Worm (Caenorhabditis elegans) whole organism, L4 larva: Measurements from ENCODE around the gene fbxb-115.

Experiments used
- F37D6.2 ChIP-seq: sonication (generic microtip); optimal IDR thresholded peaks from 2 replicates; lab custom pipeline; 2016; ENCODE audit warnings: mild to moderate bottlenecking, missing genetic modification characterization, missing compliant biosample characterization
- T20F7.1 ChIP-seq: fragments of 200-800 bp; sonication (Bioruptor generic); optimal IDR thresholded peaks from 2 replicates; lab custom pipeline; 2018; ENCODE audit warnings: mild to moderate bottlenecking, missing genetic modification characterization, missing compliant biosample characterization
- Y48G9A.11 ChIP-seq: fragments of 200-800 bp; sonication (Bioruptor generic); IDR thresholded peaks from 2 replicates; pipeline ENCODE4 v1.3.6; 2022; ENCODE audit warnings: missing genetic modification reagents, missing genetic modification characterization, missing compliant biosample characterization
- Y75B8A.6 ChIP-seq: fragments of 200-800 bp; sonication (Bioruptor generic); IDR thresholded peaks from 2 replicates; pipeline ENCODE4 v1.3.6; 2022; ENCODE audit warnings: missing genetic modification reagents, missing genetic modification characterization, missing compliant biosample characterization
- aha-1 ChIP-seq: fragments of 150-350 bp; peaks from one replicate; lab custom pipeline; 2014; ENCODE audit warnings: missing biosample characterization, missing genetic modification characterization
- ceh-20 ChIP-seq: fragments of 200-800 bp; sonication (Bioruptor generic); IDR thresholded peaks from 2 replicates; pipeline ENCODE4 v1.3.6; 2022; ENCODE audit warnings: missing genetic modification reagents, missing genetic modification characterization, missing compliant biosample characterization
- ceh-28 ChIP-seq: fragments of 150-350 bp; optimal IDR thresholded peaks from 2 replicates; lab custom pipeline; 2014; ENCODE audit warnings: missing biosample characterization, missing genetic modification reagents, missing genetic modification characterization
- ceh-82 ChIP-seq: sonication (generic microtip); optimal IDR thresholded peaks from 2 replicates; lab custom pipeline; 2017; ENCODE audit warnings: missing biosample characterization, missing genetic modification characterization
- ces-1 ChIP-seq: fragments of 150-350 bp; sonication (generic microtip); optimal IDR thresholded peaks from 4 replicates; lab custom pipeline; 2014; ENCODE audit warnings: missing biosample characterization, missing genetic modification reagents, missing genetic modification characterization
- daf-12 ChIP-seq: fragments of 150-350 bp; optimal IDR thresholded peaks from 2 replicates; lab custom pipeline; 2014; ENCODE audit warnings: missing biosample characterization, missing genetic modification reagents, missing genetic modification characterization
- daf-16 ChIP-seq, 3 experiments: sonication (generic microtip); optimal IDR thresholded peaks; 2 replicates each; lab custom pipeline; 2016 to 2017; ENCODE audit warnings: missing genetic modification characterization in 3 of 3, missing genetic modification reagents in 3 of 3, mild to moderate bottlenecking in 2 of 3, missing compliant biosample characterization in 2 of 3, missing biosample characterization in 1 of 3, moderate library complexity in 1 of 3
- dmd-6 ChIP-seq: fragments of 200-800 bp; sonication (Bioruptor generic); IDR thresholded peaks from 2 replicates; pipeline ENCODE4 v1.3.6; 2022; ENCODE audit warnings: missing genetic modification reagents, missing genetic modification characterization, missing compliant biosample characterization
- dmd-8 ChIP-seq: fragments of 200-800 bp; sonication (Bioruptor generic); IDR thresholded peaks from 2 replicates; pipeline ENCODE4 v1.3.6; 2022; ENCODE audit warnings: missing genetic modification characterization, missing compliant biosample characterization
- dmd-9 ChIP-seq: fragments of 200-800 bp; sonication (Bioruptor generic); IDR thresholded peaks from 2 replicates; pipeline ENCODE4 v1.3.6; 2022; ENCODE audit warnings: missing genetic modification reagents, missing genetic modification characterization, missing compliant biosample characterization
- dpl-1 ChIP-seq: fragments of 150-350 bp; optimal IDR thresholded peaks from 2 replicates; lab custom pipeline; 2014; ENCODE audit warnings: missing biosample characterization, missing genetic modification reagents, missing genetic modification characterization
- duxl-1 ChIP-seq: sonication (generic microtip); optimal IDR thresholded peaks from 2 replicates; lab custom pipeline; 2016; ENCODE audit warnings: mild to moderate bottlenecking, missing genetic modification characterization, moderate library complexity, missing compliant biosample characterization; ENCODE audit not compliant: poor library complexity
- dve-1 ChIP-seq: sonication (generic microtip); optimal IDR thresholded peaks from 2 replicates; lab custom pipeline; 2017; ENCODE audit warnings: antibody characterized with exemption, mild to moderate bottlenecking, missing genetic modification characterization, missing compliant biosample characterization; ENCODE audit not compliant: insufficient read depth
- jun-1 ChIP-seq: fragments of 150-350 bp; optimal IDR thresholded peaks from 2 replicates; lab custom pipeline; 2014; ENCODE audit warnings: missing biosample characterization, missing genetic modification reagents, missing genetic modification characterization
- lin-13 ChIP-seq: fragments of 150-350 bp; optimal IDR thresholded peaks from 2 replicates; lab custom pipeline; 2014; ENCODE audit warnings: missing biosample characterization, missing genetic modification reagents, missing genetic modification characterization
- lin-15B ChIP-seq: fragments of 150-350 bp; sonication (generic microtip); optimal IDR thresholded peaks from 3 replicates; lab custom pipeline; 2014; ENCODE audit warnings: missing biosample characterization, missing genetic modification characterization
- lsy-2 ChIP-seq, 2 experiments: fragments of 150-350 bp in 1 of 2; sonication (generic microtip) in 1 of 2; optimal IDR thresholded peaks; 2 replicates each; lab custom pipeline; 2014 to 2017; ENCODE audit warnings: missing biosample characterization in 2 of 2, missing genetic modification characterization in 2 of 2
- madf-9 ChIP-seq: fragments of 200-800 bp; sonication (Bioruptor generic); conservative IDR thresholded peaks from 2 replicates; pipeline ENCODE4 v1.3.6; 2022; ENCODE audit warnings: missing genetic modification reagents, missing genetic modification characterization, missing compliant biosample characterization
- mdl-1 ChIP-seq, 2 experiments: fragments of 150-350 bp in 1 of 2; sonication (generic microtip) in 1 of 2; optimal IDR thresholded peaks; 2 replicates each; lab custom pipeline; 2014 to 2017; ENCODE audit warnings: missing biosample characterization in 2 of 2, missing genetic modification characterization in 2 of 2
- mdt-29 ChIP-seq: fragments of 200-800 bp; sonication (Bioruptor generic); IDR thresholded peaks from 2 replicates; pipeline ENCODE4 v1.3.6; 2022; ENCODE audit warnings: missing genetic modification reagents, missing genetic modification characterization, missing compliant biosample characterization
- mes-2 ChIP-seq: sonication (generic microtip); optimal IDR thresholded peaks from 2 replicates; lab custom pipeline; 2016; ENCODE audit warnings: missing genotype, mild to moderate bottlenecking, missing genetic modification characterization, missing compliant biosample characterization; ENCODE audit not compliant: poor library complexity, severe bottlenecking
- mxl-3 ChIP-seq: fragments of 200-800 bp; sonication (Bioruptor generic); optimal IDR thresholded peaks from 2 replicates; lab custom pipeline; 2018; ENCODE audit warnings: mild to moderate bottlenecking, missing genetic modification characterization, missing compliant biosample characterization
- nhr-102 ChIP-seq: sonication (generic microtip); optimal IDR thresholded peaks from 2 replicates; lab custom pipeline; 2016; ENCODE audit warnings: mild to moderate bottlenecking, missing genetic modification characterization, moderate library complexity, missing compliant biosample characterization
- nhr-11 ChIP-seq: fragments of 150-350 bp; optimal IDR thresholded peaks from 2 replicates; lab custom pipeline; 2014; ENCODE audit warnings: missing biosample characterization, missing genetic modification characterization
- nhr-25 ChIP-seq: sonication (generic microtip); optimal IDR thresholded peaks from 2 replicates; lab custom pipeline; 2017; ENCODE audit warnings: missing genetic modification characterization, mild to moderate bottlenecking, missing compliant biosample characterization, antibody characterized with exemption, moderate library complexity, borderline replicate concordance; ENCODE audit not compliant: insufficient read depth
- nhr-28 ChIP-seq: fragments of 150-350 bp; optimal IDR thresholded peaks from 2 replicates; lab custom pipeline; 2014; ENCODE audit warnings: missing biosample characterization, missing genetic modification characterization
- nhr-42 ChIP-seq: fragments of 200-800 bp; sonication (Bioruptor generic); IDR thresholded peaks from 2 replicates; pipeline ENCODE4 v1.3.6; 2022; ENCODE audit warnings: missing genetic modification characterization, missing compliant biosample characterization
- nhr-48 ChIP-seq: sonication (generic microtip); optimal IDR thresholded peaks from 2 replicates; lab custom pipeline; 2016; ENCODE audit warnings: mild to moderate bottlenecking, missing genetic modification characterization, missing compliant biosample characterization
- nhr-76 ChIP-seq: fragments of 150-350 bp; optimal IDR thresholded peaks from 2 replicates; lab custom pipeline; 2014; ENCODE audit warnings: missing biosample characterization, missing genetic modification characterization
- nhr-77 ChIP-seq: fragments of 150-350 bp; optimal IDR thresholded peaks from 2 replicates; lab custom pipeline; 2014; ENCODE audit warnings: missing biosample characterization, missing genetic modification characterization
- pqm-1 ChIP-seq: sonication (generic microtip); optimal IDR thresholded peaks from 2 replicates; lab custom pipeline; 2017; ENCODE audit warnings: missing biosample characterization, missing genetic modification characterization
- saeg-2 ChIP-seq: fragments of 200-800 bp; sonication (Bioruptor generic); IDR thresholded peaks from 2 replicates; pipeline ENCODE4 v1.3.6; 2022; ENCODE audit warnings: missing genetic modification reagents, missing genetic modification characterization, missing compliant biosample characterization
- set-16 ChIP-seq: fragments of 200-800 bp; sonication (Bioruptor generic); IDR thresholded peaks from 2 replicates; pipeline ENCODE4 v1.3.6; 2022; ENCODE audit warnings: missing genetic modification reagents, missing genetic modification characterization, missing compliant biosample characterization
- skn-1 ChIP-seq: fragments of 150-350 bp; optimal IDR thresholded peaks from 2 replicates; lab custom pipeline; 2014; ENCODE audit warnings: missing biosample characterization, missing genetic modification characterization
- snpc-1.2 ChIP-seq: fragments of 200-800 bp; sonication (Bioruptor generic); IDR thresholded peaks from 2 replicates; pipeline ENCODE4 v1.3.6; 2022; ENCODE audit warnings: missing genetic modification reagents, missing genetic modification characterization, missing compliant biosample characterization
- snpc-4 ChIP-seq: fragments of 150-350 bp; optimal IDR thresholded peaks from 2 replicates; lab custom pipeline; 2014; ENCODE audit warnings: missing biosample characterization, missing genetic modification characterization
- unc-130 ChIP-seq: sonication (generic microtip); optimal IDR thresholded peaks from 2 replicates; lab custom pipeline; 2016; ENCODE audit warnings: missing genetic modification reagents, missing genetic modification characterization, missing compliant biosample characterization
- unc-39 ChIP-seq: sonication (generic microtip); optimal IDR thresholded peaks from 2 replicates; lab custom pipeline; 2017; ENCODE audit warnings: missing biosample characterization, missing genetic modification characterization
- unc-62 ChIP-seq, 3 experiments: fragments of 150-350 bp in 1 of 3; sonication (generic microtip); optimal IDR thresholded peaks in 2 of 3; peaks in 1 of 3; 1 replicate in 1 of 3; 2 replicates in 2 of 3; lab custom pipeline; 2014 to 2017; ENCODE audit warnings: missing biosample characterization in 3 of 3, missing genetic modification characterization in 3 of 3, missing genetic modification reagents in 3 of 3, missing genotype in 1 of 3
- zag-1 ChIP-seq: fragments of 150-350 bp; optimal IDR thresholded peaks from 2 replicates; lab custom pipeline; 2014; ENCODE audit warnings: missing biosample characterization, missing genetic modification characterization
- zfp-2 ChIP-seq: sonication (generic microtip); optimal IDR thresholded peaks from 2 replicates; lab custom pipeline; 2016; ENCODE audit warnings: mild to moderate bottlenecking, missing genetic modification characterization, missing compliant biosample characterization
- zip-11 ChIP-seq: fragments of 200-800 bp; sonication (Bioruptor generic); IDR thresholded peaks from 2 replicates; pipeline ENCODE4 v1.3.6; 2022; ENCODE audit warnings: missing genetic modification characterization, missing compliant biosample characterization

The fbxb-115 gene

DNA sequence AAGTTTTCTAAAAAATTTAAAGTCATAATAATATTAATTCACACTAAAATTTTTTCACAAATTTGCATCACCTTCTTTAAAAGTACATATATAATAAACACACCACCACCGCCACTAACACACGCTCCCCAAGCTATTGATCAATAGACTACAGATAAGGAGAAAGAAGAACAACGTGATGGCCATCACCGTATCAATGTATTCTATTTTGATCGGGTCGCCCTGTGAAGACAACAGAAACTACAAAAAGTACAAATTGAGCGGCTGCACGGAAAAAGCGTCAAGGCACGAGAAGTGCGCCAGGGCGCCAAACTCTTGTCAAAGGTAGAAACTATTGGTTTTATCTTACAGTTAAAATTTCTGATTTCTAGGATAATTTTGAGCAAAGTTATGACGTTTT, 27.7 kb downstream of the fbxb-115 start (continued):
- peak; percentile 90 for TF ChIP-seq aha-1 (tag; lab: Kevin White, UChicago)
- peak; percentile 27 for TF ChIP-seq T20F7.1 (GFP tag; lab: Kevin White, UChicago)
- TF ChIP-seq Y75B8A.6 (GFP tag; lab: Robert Waterston, UW): no peak
- TF ChIP-seq mxl-3 (GFP tag; lab: Kevin White, UChicago): peak; percentile 83
- no peak for TF ChIP-seq madf-9 (GFP tag; lab: Robert Waterston, UW)
- TF ChIP-seq nhr-77 (tag; lab: Kevin White, UChicago): peak; percentile 86
- TF ChIP-seq pqm-1 (tag; lab: Kevin White, UChicago): peak; percentile 53
- TF ChIP-seq lin-15B (tag; lab: Kevin White, UChicago): no peak
- TF ChIP-seq skn-1 (tag; lab: Kevin White, UChicago): no peak
- TF ChIP-seq dve-1 (tag; lab: Kevin White, UChicago): peak; percentile 78
- no peak for TF ChIP-seq lsy-2 (tag; optimal IDR thresholded peaks at IDR 0.05; lab: Kevin White, UChicago)
- TF ChIP-seq zfp-2: no peak
- TF ChIP-seq zag-1 (tag; lab: Kevin White, UChicago): no peak
- TF ChIP-seq ceh-28 (tag; lab: Kevin White, UChicago): no peak
- no peak for TF ChIP-seq unc-62 (GFP tag; optimal IDR thresholded peaks at IDR 0.05 in 1 of 2; lab: Kevin White, UChicago)
- TF ChIP-seq unc-62 (tag; optimal IDR thresholded peaks at IDR 0.05; lab: Kevin White, UChicago): no peak
- TF ChIP-seq unc-39 (tag; lab: Kevin White, UChicago): no peak
- no peak for TF ChIP-seq saeg-2 (GFP tag; lab: Robert Waterston, UW)

ce11 chrV:19211795-19212194, 28.2 kb downstream of the fbxb-115 start, which contains the start of gene nhr-79:
Gene nhr-79 (minus strand): TSS chrV:19211895.
- TF ChIP-seq unc-39 (tag; lab: Kevin White, UChicago): no peak
- no peak for TF ChIP-seq mes-2
- TF ChIP-seq duxl-1 (tag; lab: Kevin White, UChicago): no peak
- TF ChIP-seq snpc-1.2 (GFP tag; lab: Robert Waterston, UW): no peak

DNA sequence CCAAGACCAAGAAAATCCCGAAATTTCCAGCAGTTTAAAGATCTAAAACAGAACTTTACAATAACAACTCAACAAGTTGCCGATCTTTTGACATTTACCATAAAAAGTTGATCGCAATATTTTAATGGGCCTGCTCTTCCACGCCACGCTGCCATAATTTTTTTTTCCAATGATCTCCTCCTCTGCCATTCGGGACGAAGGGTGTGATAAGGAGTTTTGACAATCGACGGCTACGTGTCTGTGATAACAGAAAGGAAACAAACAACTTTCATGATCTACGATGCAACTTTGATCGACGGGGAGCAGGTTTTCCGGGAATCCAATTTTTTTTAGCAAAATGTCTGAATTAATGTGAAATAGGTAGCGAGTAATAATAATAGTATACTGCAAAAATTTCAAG, 33.1 kb downstream of the fbxb-115 start:
- TF ChIP-seq nhr-76: no peak
- 0 out of 2 replicates have a peak, but pooled peaks have one; percentile 10 for TF ChIP-seq ceh-20 (GFP tag; lab: Robert Waterston, UW)
- TF ChIP-seq duxl-1 (tag; lab: Kevin White, UChicago): no peak
- no peak for TF ChIP-seq ceh-82 (tag; lab: Kevin White, UChicago)
- TF ChIP-seq dmd-8 (GFP tag; lab: Robert Waterston, UW): no peak
- TF ChIP-seq nhr-25: no peak
- no peak for TF ChIP-seq snpc-4 (tag; lab: Kevin White, UChicago)
- TF ChIP-seq nhr-11 (tag; lab: Kevin White, UChicago): no peak
- TF ChIP-seq dmd-6 (GFP tag; lab: Robert Waterston, UW): peak; percentile 86
- TF ChIP-seq dve-1 (tag; lab: Kevin White, UChicago): peak; percentile 66
- TF ChIP-seq set-16 (GFP tag; lab: Robert Waterston, UW): no peak
- TF ChIP-seq dmd-9 (GFP tag; lab: Robert Waterston, UW): no peak
- no peak for TF ChIP-seq dpl-1 (GFP tag; lab: Kevin White, UChicago)
- TF ChIP-seq nhr-102 (tag; lab: Kevin White, UChicago): peak; percentile 9
- no peak for TF ChIP-seq lin-15B (tag; lab: Kevin White, UChicago)
- TF ChIP-seq jun-1 (tag; lab: Kevin White, UChicago): no peak
- TF ChIP-seq nhr-42 (GFP tag; lab: Robert Waterston, UW): no peak
- no peak for TF ChIP-seq F37D6.2 (tag; lab: Kevin White, UChicago)
- TF ChIP-seq ceh-28 (tag; lab: Kevin White, UChicago): no peak
- no peak for TF ChIP-seq unc-39 (tag; lab: Kevin White, UChicago)
- TF ChIP-seq daf-12 (tag; lab: Kevin White, UChicago): no peak
- TF ChIP-seq lin-13 (GFP tag; lab: Kevin White, UChicago): peak; percentile 29
- TF ChIP-seq mdl-1 (tag; optimal IDR thresholded peaks at IDR 0.05; lab: Kevin White, UChicago): peak in 1 of 2 experiments; percentile 13
- TF ChIP-seq snpc-1.2 (GFP tag; lab: Robert Waterston, UW): no peak
- TF ChIP-seq nhr-28 (tag; lab: Kevin White, UChicago): peak; percentile 59
- no peak for TF ChIP-seq Y48G9A.11 (GFP tag; lab: Robert Waterston, UW)
- TF ChIP-seq pqm-1 (tag; lab: Kevin White, UChicago): peak; percentile 78
- TF ChIP-seq mdt-29 (GFP tag; lab: Robert Waterston, UW): no peak
- TF ChIP-seq ces-1 (GFP tag; lab: Kevin White, UChicago): no peak
- TF ChIP-seq zip-11 (GFP tag; lab: Robert Waterston, UW): no peak
- no peak for TF ChIP-seq unc-130 (GFP tag; lab: Kevin White, UChicago)
- no peak for TF ChIP-seq nhr-48 (tag; lab: Kevin White, UChicago)
- TF ChIP-seq daf-16 (GFP tag; optimal IDR thresholded peaks at IDR 0.05; lab: Kevin White, UChicago): no peak
- peak; percentile 75 for TF ChIP-seq daf-16 (tag; optimal IDR thresholded peaks at IDR 0.05; lab: Kevin White, UChicago)
